Worm (Caenorhabditis elegans): ENCODE results near the gene Y71H2AM.25.

DNA sequence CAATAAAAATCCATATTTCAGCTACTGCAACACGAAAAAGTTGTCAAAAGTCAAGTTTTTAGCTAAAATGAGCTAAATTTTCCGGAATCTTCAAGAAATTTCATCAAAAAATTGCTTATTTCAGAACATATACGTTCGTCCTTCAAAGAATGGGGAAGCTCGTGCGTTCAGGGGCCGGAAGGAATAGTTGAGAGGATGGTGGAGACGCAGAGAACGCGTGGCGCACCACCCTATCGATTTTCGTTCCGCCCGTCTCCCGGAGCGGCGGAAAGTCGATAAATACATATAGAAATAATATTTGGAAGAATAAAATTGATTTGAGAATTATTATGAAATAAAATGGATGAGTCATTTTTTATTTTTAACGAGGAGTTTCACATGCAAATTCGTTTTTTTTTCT is 22.0 kb upstream of the Y71H2AM.25 start:
- TF ChIP-seq nhr-120 (GFP tag; IDR thresholded peaks at IDR 0.05) (no peak), repo-1 (tag; optimal IDR thresholded peaks at IDR 0.05) (no peak), lir-1 (GFP tag; conservative IDR thresholded peaks at IDR 0.05) (no peak), nhr-90 (tag; optimal IDR thresholded peaks at IDR 0.05) (no peak)

All from whole organism, young adult.